Worm (Caenorhabditis elegans): ENCODE measurements around the gene Y54F10BM.13.

DNA sequence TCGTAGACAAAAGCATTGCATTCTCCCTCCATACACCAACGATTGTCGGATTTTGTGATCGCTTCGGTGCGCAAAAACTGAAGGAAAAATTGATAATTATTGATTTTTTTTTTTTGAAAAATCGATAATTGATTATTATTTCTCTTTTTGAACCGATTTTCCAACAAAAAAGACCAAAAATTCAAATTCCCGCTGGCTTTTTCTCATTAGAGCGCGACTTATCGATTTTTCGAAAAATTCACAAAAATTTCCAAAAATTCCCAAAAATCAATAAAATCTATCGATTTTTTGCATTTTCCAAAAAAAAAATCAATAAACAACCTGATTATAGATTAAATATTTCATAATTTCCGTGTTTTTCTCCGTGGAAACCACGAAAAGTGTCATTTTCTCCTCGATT is 2.3 kb downstream of the Y54F10BM.13 start:
- no peak for TF ChIP-seq dao-5 (tag; optimal IDR thresholded peaks at IDR 0.05)
- TF ChIP-seq him-1 (tag; optimal IDR thresholded peaks at IDR 0.05) = no peak
- no peak for TF ChIP-seq W03F9.2 (tag; optimal IDR thresholded peaks at IDR 0.05)

Measured in whole organism, L4/young adult.